Fruit fly (Drosophila melanogaster) whole organism, wandering third instar larva: ENCODE results near the gene Reg-2.

Source experiments
- Abd-B ChIP-seq: fragments of >200 bp; optimal IDR thresholded peaks from 2 replicates; lab custom pipeline; 2017; ENCODE audit warnings: missing biosample characterization, missing genetic modification characterization
- CG32264 ChIP-seq: fragments of 200-800 bp; sonication (Bioruptor generic); optimal IDR thresholded peaks from 2 replicates; lab custom pipeline; 2016; ENCODE audit warnings: missing biosample characterization, missing genetic modification characterization
- CG9705 ChIP-seq: fragments of 200-800 bp; sonication (Bioruptor generic); optimal IDR thresholded peaks from 2 replicates; lab custom pipeline; 2018; ENCODE audit warnings: missing biosample characterization, mild to moderate bottlenecking, missing genetic modification characterization
- Dfd ChIP-seq: fragments of >200 bp; optimal IDR thresholded peaks from 2 replicates; lab custom pipeline; 2017; ENCODE audit warnings: missing biosample characterization, missing genetic modification characterization
- Dif ChIP-seq: fragments of 200-275, 200-300 bp; sonication (Bioruptor generic); optimal IDR thresholded peaks from 2 replicates; lab custom pipeline; 2018; ENCODE audit warnings: missing biosample characterization, missing genetic modification characterization; ENCODE audit not compliant: partially characterized antibody
- GATAd ChIP-seq: sonication (Bioruptor generic); optimal IDR thresholded peaks from 2 replicates; lab custom pipeline; 2016; ENCODE audit warnings: missing biosample characterization, missing genetic modification characterization
- HLH106 ChIP-seq: fragments of 200-800 bp; optimal IDR thresholded peaks from 3 replicates; lab custom pipeline; 2019; ENCODE audit warnings: missing biosample characterization, mild to moderate bottlenecking, missing genetic modification characterization, moderate library complexity
- Hnf4 ChIP-seq: fragments of 200-800 bp; sonication (Bioruptor generic); optimal IDR thresholded peaks from 2 replicates; lab custom pipeline; 2016; ENCODE audit warnings: missing biosample characterization, mild to moderate bottlenecking, missing genetic modification characterization
- Hr78 ChIP-seq: fragments of >200 bp; optimal IDR thresholded peaks from 2 replicates; lab custom pipeline; 2017; ENCODE audit warnings: missing biosample characterization, missing genetic modification characterization
- Hr83 ChIP-seq: fragments of 200-300 bp; sonication (Bioruptor generic); optimal IDR thresholded peaks from 2 replicates; lab custom pipeline; 2016; ENCODE audit warnings: missing biosample characterization, mild to moderate bottlenecking, missing genetic modification characterization, moderate library complexity; ENCODE audit not compliant: poor library complexity, severe bottlenecking
- Mio ChIP-seq: sonication (Bioruptor generic); optimal IDR thresholded peaks from 2 replicates; lab custom pipeline; 2016; ENCODE audit warnings: missing biosample characterization, missing genetic modification characterization
- Myc ChIP-seq: fragments of >200 bp; optimal IDR thresholded peaks from 2 replicates; lab custom pipeline; 2017
- N ChIP-seq: fragments of >200 bp; optimal IDR thresholded peaks from 2 replicates; lab custom pipeline; 2018; ENCODE audit warnings: missing biosample characterization, missing external identifiers, missing genetic modification characterization
- OdsH ChIP-seq: fragments of 200-800 bp; sonication (Bioruptor generic); optimal IDR thresholded peaks from 2 replicates; lab custom pipeline; 2016; ENCODE audit warnings: missing biosample characterization, mild to moderate bottlenecking, missing genetic modification characterization
- Rel ChIP-seq, 2 experiments: fragments of 200-800 bp; sonication (Bioruptor generic) in 1 of 2; optimal IDR thresholded peaks; 2 replicates in 1 of 2; 3 replicates in 1 of 2; lab custom pipeline; 2016 to 2019; ENCODE audit warnings: mild to moderate bottlenecking in 2 of 2, missing biosample characterization in 2 of 2, missing genetic modification characterization in 2 of 2, moderate library complexity in 1 of 2
- Sp1 ChIP-seq: fragments of 200-800 bp; sonication (Bioruptor generic); optimal IDR thresholded peaks from 3 replicates; lab custom pipeline; 2019; ENCODE audit warnings: missing biosample characterization, mild to moderate bottlenecking, missing genetic modification characterization, moderate library complexity
- Vsx2 ChIP-seq: fragments of 200-300, 225-300 bp; sonication (Bioruptor generic); optimal IDR thresholded peaks from 2 replicates; lab custom pipeline; 2018; ENCODE audit warnings: missing biosample characterization, missing genetic modification characterization; ENCODE audit not compliant: partially characterized antibody
- br ChIP-seq: fragments of 200-800 bp; sonication (Bioruptor generic); optimal IDR thresholded peaks from 2 replicates; lab custom pipeline; 2016; ENCODE audit warnings: missing biosample characterization, missing genetic modification characterization
- brk ChIP-seq: fragments of 200-800 bp; sonication (Bioruptor generic); optimal IDR thresholded peaks from 2 replicates; lab custom pipeline; 2016; ENCODE audit warnings: missing biosample characterization, mild to moderate bottlenecking, missing genetic modification characterization
- dl ChIP-seq, 2 experiments: fragments of 175-275, 200-275 bp in 1 of 2; fragments of 200-275 bp in 1 of 2; sonication (Bioruptor generic); optimal IDR thresholded peaks; lab custom pipeline; 2018; ENCODE audit warnings: mild to moderate bottlenecking in 2 of 2, missing biosample characterization in 2 of 2, missing genetic modification characterization in 2 of 2, moderate library complexity in 2 of 2; ENCODE audit not compliant: partially characterized antibody in 2 of 2, insufficient read depth in 1 of 2
- dmrt93B ChIP-seq: fragments of 200-800 bp; sonication (Bioruptor generic); optimal IDR thresholded peaks from 2 replicates; lab custom pipeline; 2018; ENCODE audit warnings: missing biosample characterization, mild to moderate bottlenecking, missing genetic modification characterization
- dsf ChIP-seq: sonication (Bioruptor generic); optimal IDR thresholded peaks from 2 replicates; lab custom pipeline; 2016; ENCODE audit warnings: missing biosample characterization, missing genetic modification characterization, borderline replicate concordance
- ey ChIP-seq: fragments of 200-800 bp; sonication (Bioruptor generic); optimal IDR thresholded peaks from 2 replicates; lab custom pipeline; 2016; ENCODE audit warnings: missing biosample characterization, missing genetic modification characterization
- foxo ChIP-seq, 2 experiments: fragments of 200-800 bp; sonication (Bioruptor generic); optimal IDR thresholded peaks; 2 replicates in 1 of 2; 3 replicates in 1 of 2; lab custom pipeline; 2016 to 2017; ENCODE audit warnings: missing biosample characterization in 2 of 2, missing genetic modification characterization in 2 of 2
- fru ChIP-seq: fragments of 200-800 bp; sonication (Bioruptor generic); optimal IDR thresholded peaks from 3 replicates; lab custom pipeline; 2016; ENCODE audit warnings: missing biosample characterization, mild to moderate bottlenecking, missing genetic modification characterization
- h ChIP-seq: fragments of 200-800 bp; sonication (Bioruptor generic); optimal IDR thresholded peaks from 3 replicates; lab custom pipeline; 2016; ENCODE audit warnings: missing biosample characterization, mild to moderate bottlenecking, missing genetic modification characterization
- jim ChIP-seq: fragments of 175-275, 200-325 bp; sonication (Bioruptor generic); optimal IDR thresholded peaks from 2 replicates; lab custom pipeline; 2016; ENCODE audit warnings: missing biosample characterization, mild to moderate bottlenecking, missing genetic modification characterization
- lola ChIP-seq: fragments of >200 bp; optimal IDR thresholded peaks from 2 replicates; lab custom pipeline; 2017; ENCODE audit warnings: missing biosample characterization, missing genetic modification characterization
- pan ChIP-seq: fragments of >200 bp; optimal IDR thresholded peaks from 2 replicates; lab custom pipeline; 2017
- psq ChIP-seq: fragments of 200-800 bp; sonication (Bioruptor generic); optimal IDR thresholded peaks from 3 replicates; lab custom pipeline; 2017; ENCODE audit warnings: missing biosample characterization, mild to moderate bottlenecking, missing genetic modification characterization, moderate library complexity
- rgr ChIP-seq: fragments of 200-800 bp; sonication (Bioruptor generic); optimal IDR thresholded peaks from 3 replicates; lab custom pipeline; 2016; ENCODE audit warnings: missing biosample characterization, mild to moderate bottlenecking, missing genetic modification characterization
- sage ChIP-seq: fragments of 200-800 bp; sonication (Bioruptor generic); optimal IDR thresholded peaks from 2 replicates; lab custom pipeline; 2016; ENCODE audit warnings: missing biosample characterization, mild to moderate bottlenecking, missing genetic modification characterization
- sv ChIP-seq: fragments of 200-800 bp; sonication (Bioruptor generic); optimal IDR thresholded peaks from 3 replicates; lab custom pipeline; 2016; ENCODE audit warnings: missing biosample characterization, missing genetic modification characterization
- tai ChIP-seq: sonication (Bioruptor generic); optimal IDR thresholded peaks from 2 replicates; lab custom pipeline; 2016; ENCODE audit warnings: missing biosample characterization, missing genetic modification characterization
- usp ChIP-seq: fragments of >200 bp; optimal IDR thresholded peaks from 2 replicates; lab custom pipeline; 2017; ENCODE audit warnings: missing biosample characterization, missing genetic modification characterization
- woc ChIP-seq: sonication (Bioruptor generic); optimal IDR thresholded peaks from 2 replicates; lab custom pipeline; 2016; ENCODE audit warnings: missing biosample characterization, mild to moderate bottlenecking, missing genetic modification characterization

Reg-2 gene

DNA sequence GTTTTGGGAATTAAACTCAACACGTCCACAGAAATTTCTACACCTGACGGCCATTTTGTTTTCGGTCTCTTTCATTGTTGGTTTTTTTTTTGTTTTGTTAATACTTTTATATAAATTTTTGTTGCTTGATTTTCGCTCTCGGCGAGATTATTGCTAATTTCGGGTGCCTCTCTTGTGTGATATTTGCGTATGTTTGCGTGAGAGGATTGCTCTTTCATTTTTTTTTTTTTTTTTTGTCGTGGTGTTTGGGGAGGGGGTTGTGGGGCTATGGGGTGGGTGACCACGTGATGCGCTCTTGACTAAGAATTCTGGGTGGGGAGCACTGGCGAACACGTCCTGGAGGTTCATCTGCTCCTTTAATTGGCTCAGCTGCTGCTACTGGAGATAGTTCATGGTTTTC, 19.5 kb upstream of the Reg-2 start:
- TF ChIP-seq Vsx2 (no peak), Sp1 (GFP tag; lab: Kevin White, UChicago) (peak; percentile 27), sage (GFP tag; lab: Kevin White, UChicago) (no peak), jim (GFP tag; lab: Kevin White, UChicago) (no peak), woc (GFP tag; lab: Kevin White, UChicago) (no peak), Rel (GFP tag; optimal IDR thresholded peaks at IDR 0.05; lab: Kevin White, UChicago) (no peak), Rel (tag; optimal IDR thresholded peaks at IDR 0.05; lab: Kevin White, UChicago) (no peak), fru (GFP tag; lab: Kevin White, UChicago) (no peak)

DNA sequence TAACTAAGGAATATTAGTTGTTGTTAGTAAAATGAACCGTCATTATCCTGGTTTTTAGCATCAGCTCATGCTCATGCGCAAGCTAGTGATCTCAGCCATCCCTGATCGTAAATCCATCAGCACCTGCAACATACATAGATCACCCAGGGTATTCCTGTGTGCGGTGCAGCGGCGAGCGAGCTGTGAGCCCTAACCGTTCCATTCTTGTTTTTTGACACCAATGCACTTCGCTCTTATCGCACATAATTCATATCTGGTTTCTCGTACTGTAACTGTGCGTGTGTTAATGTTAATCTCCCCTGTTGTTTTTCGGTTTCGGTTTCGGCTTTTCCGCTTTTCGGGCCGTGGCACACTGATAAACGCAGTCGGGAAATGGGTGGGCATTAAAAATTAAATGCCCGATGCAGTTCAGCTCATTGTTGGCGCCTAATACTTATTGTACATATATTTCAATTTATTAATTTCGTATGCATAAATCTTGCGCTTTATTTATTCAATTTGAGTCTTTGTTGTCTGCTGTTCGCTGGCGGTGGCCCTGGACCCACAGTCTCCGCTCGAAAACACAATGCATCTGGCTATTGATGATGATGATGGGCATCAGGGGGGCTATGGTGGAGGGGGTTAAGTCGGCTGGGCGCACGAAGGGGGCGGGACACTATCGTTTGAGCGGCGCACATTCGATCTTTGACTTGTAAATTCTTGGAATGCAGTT, 18.0 kb upstream of the Reg-2 start:
- no peak for TF ChIP-seq Vsx2
- TF ChIP-seq Mio (GFP tag; lab: Kevin White, UChicago), result no peak
- TF ChIP-seq br (GFP tag; lab: Kevin White, UChicago), result no peak
- TF ChIP-seq OdsH, result no peak
- TF ChIP-seq Myc (lab: Kevin White, UChicago), result no peak
- TF ChIP-seq foxo (GFP tag; optimal IDR thresholded peaks at IDR 0.05; lab: Kevin White, UChicago), result no peak
- TF ChIP-seq rgr (GFP tag; lab: Kevin White, UChicago), result no peak
- no peak for TF ChIP-seq h (GFP tag; lab: Kevin White, UChicago)
- TF ChIP-seq sv, result no peak
- no peak for TF ChIP-seq dl (GFP tag; optimal IDR thresholded peaks at IDR 0.05; lab: Kevin White, UChicago; ENCODE audit: insufficient read depth in 1 of 2, partially characterized antibody in 2 of 2)
- TF ChIP-seq dmrt93B, result no peak
- no peak for TF ChIP-seq Hr78 (GFP tag; lab: Kevin White, UChicago)
- no peak for TF ChIP-seq brk (GFP tag; lab: Kevin White, UChicago)
- TF ChIP-seq GATAd (GFP tag; lab: Kevin White, UChicago), result no peak
- no peak for TF ChIP-seq Dif (GFP tag; lab: Kevin White, UChicago)
- TF ChIP-seq Abd-B (GFP tag; lab: Kevin White, UChicago), result no peak
- TF ChIP-seq Rel (GFP tag; optimal IDR thresholded peaks at IDR 0.05; lab: Kevin White, UChicago), result no peak
- TF ChIP-seq Rel (tag; optimal IDR thresholded peaks at IDR 0.05; lab: Kevin White, UChicago), result no peak
- TF ChIP-seq N (GFP tag; lab: Kevin White, UChicago), result no peak
- TF ChIP-seq dsf (GFP tag; lab: Kevin White, UChicago), result no peak

DNA sequence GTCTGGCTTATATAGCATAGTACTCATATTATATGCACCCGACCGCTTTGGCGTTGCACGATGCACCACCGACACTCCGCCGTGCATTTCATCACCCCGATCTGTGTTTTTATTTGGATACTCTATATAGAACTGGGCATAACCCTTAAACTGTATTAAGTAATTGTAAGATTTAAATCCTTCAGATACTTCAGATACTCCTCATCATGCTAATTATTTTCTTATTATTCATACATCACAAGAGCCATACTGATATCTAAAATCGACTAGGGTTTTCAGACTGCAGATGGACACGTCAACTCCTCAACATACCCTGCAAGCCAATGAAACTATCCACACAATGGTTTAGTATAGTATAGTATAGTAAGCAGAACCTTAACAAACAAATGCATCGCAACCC, 17.2 kb upstream of the Reg-2 start:
- TF ChIP-seq dsf (GFP tag; lab: Kevin White, UChicago) (no peak), tai (GFP tag; lab: Kevin White, UChicago) (no peak), foxo (GFP tag; optimal IDR thresholded peaks at IDR 0.05; lab: Kevin White, UChicago) (peak in 1 of 2 experiments; percentile 13), Hnf4 (no peak), h (GFP tag; lab: Kevin White, UChicago) (peak; percentile 7), HLH106 (tag; lab: Kevin White, UChicago) (peak; percentile 3), ey (peak; percentile 12), sage (GFP tag; lab: Kevin White, UChicago) (no peak)

DNA sequence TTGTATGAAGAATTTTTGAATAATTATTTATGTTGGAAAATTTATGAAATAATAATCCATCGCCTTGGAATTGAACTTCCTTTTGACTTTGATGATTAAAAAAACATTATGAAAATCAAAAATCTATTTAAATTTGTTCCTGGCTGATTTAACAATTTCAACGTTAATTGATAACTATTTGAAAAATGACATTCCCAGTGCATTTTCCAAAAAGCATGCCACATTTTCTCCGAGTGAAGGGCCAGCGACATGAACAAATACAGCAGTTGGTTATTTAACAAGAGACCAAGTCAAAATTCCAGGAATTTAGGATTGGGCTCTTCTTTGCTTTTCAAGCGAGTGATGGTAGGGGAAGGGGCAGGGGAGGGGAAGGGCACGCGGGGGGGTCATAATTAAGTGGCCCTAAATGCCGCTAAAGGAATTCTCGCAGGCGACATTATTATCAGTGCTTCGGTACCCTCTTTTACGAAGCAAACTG, 16.0 kb upstream of the Reg-2 start:
- peak; percentile 65 for TF ChIP-seq fru (GFP tag; lab: Kevin White, UChicago)
- TF ChIP-seq h (GFP tag; lab: Kevin White, UChicago), result peak; percentile 52
- no peak for TF ChIP-seq Dif (GFP tag; lab: Kevin White, UChicago)
- TF ChIP-seq Mio (GFP tag; lab: Kevin White, UChicago), result no peak
- TF ChIP-seq HLH106 (tag; lab: Kevin White, UChicago), result peak; percentile 75
- no peak for TF ChIP-seq dl (GFP tag; optimal IDR thresholded peaks at IDR 0.05; lab: Kevin White, UChicago; ENCODE audit: insufficient read depth in 1 of 2, partially characterized antibody in 2 of 2)
- TF ChIP-seq sv, result peak; percentile 0
- TF ChIP-seq Vsx2, result no peak
- peak; percentile 37 for TF ChIP-seq CG32264 (GFP tag; lab: Kevin White, UChicago)
- TF ChIP-seq pan (lab: Kevin White, UChicago), result no peak
- TF ChIP-seq N (GFP tag; lab: Kevin White, UChicago), result no peak
- TF ChIP-seq dsf (GFP tag; lab: Kevin White, UChicago), result no peak
- TF ChIP-seq Hr78 (GFP tag; lab: Kevin White, UChicago), result no peak
- no peak for TF ChIP-seq Myc (lab: Kevin White, UChicago)
- peak; percentile 71 for TF ChIP-seq OdsH
- TF ChIP-seq psq, result no peak
- TF ChIP-seq Hnf4, result peak; percentile 54
- TF ChIP-seq sage (GFP tag; lab: Kevin White, UChicago), result peak; percentile 15
- TF ChIP-seq Rel (GFP tag; optimal IDR thresholded peaks at IDR 0.05; lab: Kevin White, UChicago), result no peak
- no peak for TF ChIP-seq Rel (tag; optimal IDR thresholded peaks at IDR 0.05; lab: Kevin White, UChicago)
- no peak for TF ChIP-seq GATAd (GFP tag; lab: Kevin White, UChicago)
- TF ChIP-seq usp (GFP tag; lab: Kevin White, UChicago), result no peak
- peak; percentile 52 for TF ChIP-seq dmrt93B
- TF ChIP-seq Dfd (GFP tag; lab: Kevin White, UChicago), result no peak
- peak; percentile 82 for TF ChIP-seq Sp1 (GFP tag; lab: Kevin White, UChicago)
- TF ChIP-seq foxo (GFP tag; optimal IDR thresholded peaks at IDR 0.05; lab: Kevin White, UChicago), result peak in 1 of 2 experiments; percentile 75
- peak; percentile 13 for TF ChIP-seq tai (GFP tag; lab: Kevin White, UChicago)
- TF ChIP-seq lola (GFP tag; lab: Kevin White, UChicago), result no peak
- TF ChIP-seq Abd-B (GFP tag; lab: Kevin White, UChicago), result no peak
- TF ChIP-seq ey, result peak; percentile 70
- peak; percentile 39 for TF ChIP-seq CG9705 (GFP tag; lab: Kevin White, UChicago)
- TF ChIP-seq woc (GFP tag; lab: Kevin White, UChicago), result no peak
- TF ChIP-seq jim (GFP tag; lab: Kevin White, UChicago), result no peak
- TF ChIP-seq br (GFP tag; lab: Kevin White, UChicago), result peak; percentile 59
- TF ChIP-seq Hr83 (GFP tag; lab: Kevin White, UChicago), result no peak
